Worm (Caenorhabditis elegans): ENCODE results near the gene F26D11.1.

ce11 chrV:8027429-8028142 lies 46.2 kb downstream of the F26D11.1 start:
- no peak for TF ChIP-seq fkh-10 (GFP tag; optimal IDR thresholded peaks at IDR 0.05)
- no peak for TF ChIP-seq fax-1 (tag; optimal IDR thresholded peaks at IDR 0.05)
- TF ChIP-seq unc-42 (tag; optimal IDR thresholded peaks at IDR 0.05): no peak
- no peak for TF ChIP-seq rnt-1 (tag; optimal IDR thresholded peaks at IDR 0.05)
- no peak for TF ChIP-seq F13H6.1 (tag; optimal IDR thresholded peaks at IDR 0.05)
- TF ChIP-seq C38D4.7 (GFP tag; optimal IDR thresholded peaks at IDR 0.05): no peak
- no peak for TF ChIP-seq hlh-13 (GFP tag; optimal IDR thresholded peaks at IDR 0.05)
- no peak for TF ChIP-seq tbx-2 (tag; optimal IDR thresholded peaks at IDR 0.05)
- TF ChIP-seq pha-2 (tag; optimal IDR thresholded peaks at IDR 0.05): no peak
- TF ChIP-seq pha-4 (tag; optimal IDR thresholded peaks at IDR 0.05): no peak
- no peak for TF ChIP-seq unc-55 (GFP tag; optimal IDR thresholded peaks at IDR 0.05)
- TF ChIP-seq unc-86 (tag; optimal IDR thresholded peaks at IDR 0.05): no peak
- no peak for TF ChIP-seq hlh-30 (tag; optimal IDR thresholded peaks at IDR 0.05; ENCODE audit: insufficient read depth)
- TF ChIP-seq pqm-1 (tag; optimal IDR thresholded peaks at IDR 0.05): no peak

Measured in whole organism, late embryonic.